Fruit fly (Drosophila melanogaster): Measurements from ENCODE around the gene CG31639.

DNA sequence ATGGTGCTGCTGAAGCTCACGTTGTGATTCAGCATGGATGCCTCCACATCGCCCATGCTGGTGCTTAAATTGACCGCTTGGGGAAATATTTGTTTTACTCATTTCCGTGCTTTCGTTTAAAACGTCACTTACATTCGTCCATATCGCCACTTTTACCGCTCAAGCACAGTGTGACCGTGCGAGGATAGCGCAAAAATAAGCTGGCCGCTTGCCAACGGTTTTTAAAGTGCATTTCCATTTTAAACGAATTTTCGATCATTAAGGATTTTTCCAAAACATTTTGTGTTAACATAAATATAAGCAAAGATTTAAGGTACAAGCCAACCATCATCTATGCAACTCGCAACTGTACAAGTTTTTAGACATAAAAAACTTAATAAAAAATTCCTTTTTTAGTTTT is 27.5 kb downstream of the CG31639 start, which contains the start of gene WDR79:
- TF ChIP-seq psq (GFP tag; optimal IDR thresholded peaks at IDR 0.05) (no peak), lola (GFP tag; optimal IDR thresholded peaks at IDR 0.05) (no peak), sv (GFP tag; optimal IDR thresholded peaks at IDR 0.05) (no peak), Dfd (GFP tag; optimal IDR thresholded peaks at IDR 0.05) (no peak), Hr78 (GFP tag; optimal IDR thresholded peaks at IDR 0.05) (no peak), foxo (GFP tag; optimal IDR thresholded peaks at IDR 0.05) (no peak)

Data from whole organism, wandering third instar larva.